Worm (Caenorhabditis elegans) whole organism, dauer: ENCODE data around the gene zipt-15.

Source experiments
- unc-62 ChIP-seq: sonication (generic microtip); optimal IDR thresholded peaks from 2 replicates; lab custom pipeline; 2017; ENCODE audit warnings: missing biosample characterization, missing genetic modification reagents, missing genetic modification characterization

Gene zipt-15

ce11 chrIV:824854-825253 lies at the start of gene zipt-15:
Gene zipt-15, minus strand, starts transcription at chrIV:824954.
- TF ChIP-seq unc-62 = no peak

- no peak for TF ChIP-seq unc-62
Measured at ce11 chrIV:873174-873788, 48.5 kb upstream of the zipt-15 start.

ce11 chrIV:868723-869122 lies 44.0 kb upstream of the zipt-15 start:
- TF ChIP-seq unc-62 = no peak

DNA sequence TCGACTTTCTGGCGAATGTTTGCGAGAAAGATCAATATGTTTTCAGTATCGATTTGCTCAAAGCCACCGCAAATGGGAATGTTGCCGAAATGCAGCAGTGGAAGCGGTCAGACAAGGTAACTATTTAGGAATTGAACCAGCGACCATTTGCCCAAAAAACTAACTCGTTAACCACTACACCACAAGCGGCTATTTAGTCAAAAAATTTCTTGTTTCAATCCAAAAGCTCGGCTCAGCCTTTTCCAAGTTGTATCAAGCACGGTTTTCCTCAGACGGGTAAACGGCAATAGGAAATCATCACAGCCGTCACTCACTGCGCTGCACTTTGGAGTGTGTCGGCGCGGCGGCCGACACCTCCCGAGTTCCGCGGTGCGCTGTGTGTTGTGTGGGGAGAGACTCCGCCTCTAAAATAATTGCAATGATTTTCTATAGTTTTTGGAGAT lies 42.1 kb upstream of the zipt-15 start:
- no peak for TF ChIP-seq unc-62

- no peak for TF ChIP-seq unc-62
Measured at ce11 chrIV:860810-861209, 36.1 kb upstream of the zipt-15 start.

DNA sequence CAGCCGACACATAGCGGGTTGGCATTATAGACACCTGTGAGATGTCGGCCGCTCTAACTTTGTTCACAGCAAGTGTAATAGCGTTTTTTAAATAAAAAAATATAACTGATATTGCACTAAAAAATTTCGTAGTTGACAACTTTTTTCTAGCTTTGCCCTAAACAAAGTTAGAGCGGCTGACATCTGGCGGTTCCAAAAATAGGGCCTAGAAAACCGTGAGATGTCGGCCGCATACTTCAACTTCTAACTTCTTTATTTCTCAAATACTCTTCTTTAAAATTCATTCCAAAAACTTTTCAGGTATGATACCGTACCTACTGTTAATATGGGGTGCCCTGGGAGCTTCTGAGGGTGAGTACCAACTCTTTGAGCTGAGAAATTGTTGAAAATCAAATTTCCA lies 33.9 kb upstream of the zipt-15 start, which contains the start of gene Y55F3BR.2:
Y55F3BR.2 (plus strand) TSS at position 301 of the 400 bp plus-strand sequence.
- TF ChIP-seq unc-62 = no peak

ce11 chrIV:856038-856437 lies 31.3 kb upstream of the zipt-15 start:
- TF ChIP-seq unc-62 = no peak

DNA sequence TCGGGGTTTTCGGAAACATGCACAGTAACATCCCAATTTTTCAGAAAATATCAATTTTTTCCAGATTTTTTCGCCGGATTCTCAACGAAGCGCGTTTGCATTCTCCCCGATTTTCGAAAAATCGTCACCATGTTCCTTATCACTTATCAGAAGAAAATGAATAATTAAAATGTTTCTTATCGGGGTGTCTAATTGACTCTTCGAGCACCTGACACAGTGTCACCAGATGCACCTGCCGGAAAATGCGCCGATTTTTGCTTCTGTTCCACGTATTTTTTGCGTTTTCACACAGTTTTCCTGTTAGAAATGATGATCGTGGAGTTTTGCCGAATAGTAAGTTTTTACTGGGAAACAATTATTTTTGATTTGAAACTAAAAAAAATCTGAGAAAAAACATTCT lies 30.7 kb upstream of the zipt-15 start:
- TF ChIP-seq unc-62 = no peak

DNA sequence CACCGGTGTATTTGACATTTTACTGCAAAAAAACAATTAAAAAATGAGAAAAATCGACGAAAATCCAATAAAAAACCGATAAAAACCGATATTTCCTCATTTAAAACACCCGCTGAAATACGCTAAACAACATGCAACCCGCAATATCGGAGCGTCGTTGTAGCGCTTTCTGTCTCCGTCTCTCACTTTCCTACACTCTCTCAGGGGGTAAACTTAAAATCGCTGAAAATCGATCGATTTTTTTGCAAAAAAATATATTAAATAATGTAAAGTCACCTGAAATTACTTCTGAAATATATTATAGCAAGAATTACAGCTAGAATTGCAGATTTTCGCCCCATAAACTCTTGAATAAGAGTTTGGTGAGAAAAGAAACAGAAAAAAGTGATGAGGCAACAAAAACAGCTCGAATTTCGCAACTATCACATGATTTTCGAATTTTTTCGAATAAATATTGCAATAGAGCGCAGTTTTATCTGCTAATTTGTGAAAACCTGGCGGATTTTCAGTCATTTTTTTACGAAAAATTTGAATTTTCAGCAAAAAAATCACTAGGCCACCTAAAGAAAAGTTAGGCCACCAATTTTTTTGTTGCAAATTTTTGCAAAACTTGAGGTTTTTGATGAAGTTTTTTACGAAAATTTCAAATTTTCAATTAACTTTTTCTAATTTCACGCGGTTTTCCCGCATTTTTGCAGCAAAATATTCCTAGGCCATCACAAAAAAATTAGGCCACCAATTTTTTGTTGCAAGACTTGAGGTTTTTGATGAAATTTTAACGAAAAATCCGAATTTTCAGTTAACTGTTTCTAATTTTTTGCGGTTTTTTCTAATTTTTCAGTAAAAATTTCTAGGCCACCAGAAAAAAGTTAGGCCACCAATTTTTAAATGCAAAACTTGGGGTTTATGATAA lies 29.9 kb upstream of the zipt-15 start, which contains the start of the genes lem-4 and Y55F3BR.11:
lem-4 (minus strand) TSS at position 424 of the 913 bp plus-strand sequence.
Y55F3BR.11 (plus strand) TSS at position 863 of the 913 bp plus-strand sequence.
- TF ChIP-seq unc-62 = no peak

DNA sequence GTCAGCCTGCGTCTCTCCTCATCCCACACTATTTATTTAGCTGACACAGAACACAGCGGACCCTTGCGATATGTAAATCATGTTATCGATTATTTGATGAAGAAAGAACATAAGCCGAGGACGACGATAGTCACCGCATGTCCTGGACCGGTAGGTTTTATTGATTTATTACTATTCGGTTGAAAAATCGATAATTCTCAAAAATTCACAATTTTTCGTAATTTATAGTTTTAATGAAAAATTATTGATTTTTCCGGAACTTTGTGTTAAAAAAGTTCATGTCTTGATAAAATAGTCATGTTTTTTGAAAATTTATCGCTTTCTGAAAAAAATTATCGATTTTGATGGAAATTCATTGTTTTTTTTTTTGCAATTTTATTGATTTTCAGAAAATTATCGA lies 23.5 kb upstream of the zipt-15 start:
- TF ChIP-seq unc-62 = no peak

DNA sequence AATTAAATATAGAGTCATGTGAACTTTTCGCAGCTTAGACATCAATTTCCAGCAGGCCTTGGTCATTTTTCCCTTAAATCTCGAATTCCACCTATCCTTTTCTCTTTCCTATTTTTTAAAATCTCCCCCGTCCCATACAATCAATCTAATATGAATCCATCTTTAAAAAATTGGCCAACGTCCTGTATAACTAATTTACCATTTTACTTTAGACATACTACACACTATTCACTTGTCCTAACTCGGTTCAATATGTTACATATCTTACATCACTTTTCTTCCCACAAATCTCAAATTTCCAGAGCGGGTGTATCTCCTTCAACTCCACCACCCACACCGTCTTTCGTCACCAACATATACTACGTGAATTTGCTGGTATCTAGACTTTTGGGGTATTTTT lies 20.4 kb upstream of the zipt-15 start, which contains the start of gene lgc-33:
lgc-33 (plus strand) TSS at position 301 of the 400 bp plus-strand sequence.
- TF ChIP-seq unc-62 = no peak

- no peak for TF ChIP-seq unc-62
Measured at ce11 chrIV:842630-843029, 17.9 kb upstream of the zipt-15 start.

DNA sequence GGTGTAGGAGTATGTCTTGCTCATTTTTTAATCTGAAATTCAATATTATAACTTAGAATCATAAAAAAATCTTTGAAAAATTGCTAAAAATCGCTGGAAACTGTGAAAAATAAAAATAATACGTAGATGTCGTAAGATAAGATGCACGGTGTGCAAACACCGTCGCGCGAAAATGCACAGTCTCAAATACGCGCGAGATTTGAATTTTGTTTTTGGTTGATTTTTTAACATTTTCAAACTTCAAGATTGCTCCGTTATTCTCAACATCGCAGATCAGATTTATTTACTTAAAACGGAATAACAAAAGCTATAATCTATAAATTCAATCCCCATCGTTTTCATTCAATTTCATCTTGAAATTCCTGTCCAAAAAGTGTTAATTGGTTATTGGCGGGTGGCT lies 17.3 kb upstream of the zipt-15 start, which contains the start of gene Y55F3BR.6:
Y55F3BR.6 (minus strand) TSS at position 32 of the 400 bp plus-strand sequence.
- no peak for TF ChIP-seq unc-62

- no peak for TF ChIP-seq unc-62
Measured at ce11 chrIV:833517-833916, 8.8 kb upstream of the zipt-15 start.

DNA sequence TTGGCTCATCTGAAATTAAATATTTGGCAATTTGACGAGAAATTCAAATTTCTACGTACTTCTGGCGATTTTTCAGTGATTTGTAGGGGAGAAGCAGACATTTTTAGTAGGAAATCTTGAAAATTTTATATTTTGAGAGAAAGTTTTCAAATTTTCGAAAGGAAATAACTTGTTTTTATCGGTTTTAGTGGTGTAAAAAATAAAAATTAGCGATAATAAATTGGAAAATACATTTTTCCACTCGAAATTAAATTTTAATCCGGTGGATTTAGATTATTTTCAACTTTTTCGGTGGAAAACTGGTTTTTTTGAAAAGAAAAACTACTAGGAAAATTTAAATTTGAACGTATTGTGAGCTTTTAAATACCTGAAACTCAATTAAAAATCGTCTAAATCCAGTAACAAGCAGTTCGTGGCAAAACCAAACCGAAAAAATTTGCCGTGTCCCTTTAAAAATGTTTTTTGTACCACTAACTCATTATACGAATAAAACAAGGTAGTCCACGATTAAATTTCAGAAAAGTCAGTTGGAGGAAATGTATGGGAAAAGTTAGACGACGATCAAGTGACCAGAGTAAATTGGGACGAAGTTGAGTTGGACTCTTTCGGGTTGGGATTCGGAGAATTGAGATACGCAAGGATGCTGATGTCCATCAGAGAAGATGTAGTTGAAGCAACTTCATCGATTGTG lies 7.2 kb upstream of the zipt-15 start, which contains the start of the genes madf-1 and Y55F3BR.10:
madf-1 (minus strand) TSS at position 101 of the 691 bp plus-strand sequence.
Y55F3BR.10 (plus strand) TSS at position 641 of the 691 bp plus-strand sequence.
- no peak for TF ChIP-seq unc-62

- no peak for TF ChIP-seq unc-62
Measured at ce11 chrIV:830262-830960, 5.7 kb upstream of the zipt-15 start.
